Fruit fly (Drosophila melanogaster) whole organism, prepupa: ENCODE data around the gene Sp1.

Source experiments
- Blimp-1 ChIP-seq: fragments of 200-800 bp; sonication (Bioruptor generic); optimal IDR thresholded peaks from 3 replicates; lab custom pipeline; 2017; ENCODE audit warnings: missing biosample characterization, missing genetic modification characterization, mild to moderate bottlenecking, moderate library complexity, missing genetic modification reagents
- CG10631 ChIP-seq: fragments of 200-800 bp; sonication (Bioruptor generic); optimal IDR thresholded peaks from 2 replicates; lab custom pipeline; 2016; ENCODE audit warnings: missing biosample characterization, missing genetic modification characterization
- CG10669 ChIP-seq: fragments of 200-800 bp; sonication (Bioruptor generic); optimal IDR thresholded peaks from 3 replicates; lab custom pipeline; 2018; ENCODE audit warnings: missing biosample characterization, mild to moderate bottlenecking, missing genetic modification characterization, moderate library complexity
- CG11294 ChIP-seq: fragments of 200-800 bp; sonication (Bioruptor generic); IDR thresholded peaks from 2 replicates; pipeline ENCODE4 v1.3.6; 2022; ENCODE audit warnings: missing biosample characterization, missing genetic modification characterization
- CG11762 ChIP-seq: fragments of 200-800 bp; sonication (Bioruptor generic); optimal IDR thresholded peaks from 3 replicates; lab custom pipeline; 2016; ENCODE audit warnings: missing biosample characterization, missing genetic modification characterization; ENCODE audit not compliant: insufficient read depth
- CG11902 ChIP-seq: fragments of 200-800 bp; sonication (Bioruptor generic); optimal IDR thresholded peaks from 3 replicates; lab custom pipeline; 2016; ENCODE audit warnings: missing biosample characterization, missing genetic modification characterization
- CG15336 ChIP-seq: fragments of 200-800 bp; sonication (Bioruptor generic); IDR thresholded peaks from 2 replicates; pipeline ENCODE4 v1.3.6; 2022; ENCODE audit warnings: missing biosample characterization, missing genetic modification characterization
- CG3032 ChIP-seq: fragments of 200-800 bp; optimal IDR thresholded peaks from 2 replicates; lab custom pipeline; 2019; ENCODE audit warnings: missing biosample characterization, mild to moderate bottlenecking, missing genetic modification characterization, moderate library complexity
- CG32006 ChIP-seq: fragments of 200-800 bp; sonication (Bioruptor generic); optimal IDR thresholded peaks from 3 replicates; lab custom pipeline; 2017; ENCODE audit warnings: missing biosample characterization, mild to moderate bottlenecking, missing genetic modification characterization
- CG3919 ChIP-seq: fragments of 200-800 bp; sonication (Bioruptor generic); optimal IDR thresholded peaks from 3 replicates; lab custom pipeline; 2016; ENCODE audit warnings: missing biosample characterization, missing genetic modification characterization
- CG4318 ChIP-seq: fragments of 200-800 bp; sonication (Bioruptor generic); optimal IDR thresholded peaks from 3 replicates; lab custom pipeline; 2017; ENCODE audit warnings: missing biosample characterization, mild to moderate bottlenecking, missing genetic modification characterization
- CG6163 ChIP-seq: fragments of 200-800 bp; sonication (Bioruptor generic); IDR thresholded peaks from 3 replicates; pipeline ENCODE4 v1.3.6; 2022; ENCODE audit warnings: missing biosample characterization, missing genetic modification characterization
- CG6276 ChIP-seq: fragments of 200-800 bp; sonication (Bioruptor generic); optimal IDR thresholded peaks from 2 replicates; lab custom pipeline; 2017; ENCODE audit warnings: missing biosample characterization, mild to moderate bottlenecking, missing genetic modification characterization
- CG6792 ChIP-seq: fragments of 200-800 bp; sonication (Bioruptor generic); optimal IDR thresholded peaks from 3 replicates; lab custom pipeline; 2016; ENCODE audit warnings: missing biosample characterization, missing genetic modification characterization
- CG8319 ChIP-seq: fragments of 200-800 bp; sonication (Bioruptor generic); optimal IDR thresholded peaks from 3 replicates; lab custom pipeline; 2016; ENCODE audit warnings: missing biosample characterization, missing genetic modification characterization
- CG8632 ChIP-seq: fragments of 200-800 bp; sonication (Bioruptor generic); optimal IDR thresholded peaks from 3 replicates; lab custom pipeline; 2016; ENCODE audit warnings: missing biosample characterization, missing genetic modification characterization
- Eip78C ChIP-seq: fragments of 200-800 bp; sonication (Bioruptor generic); peaks from one replicate; lab custom pipeline; 2016; ENCODE audit warnings: missing biosample characterization, missing genetic modification characterization
- Ets21C ChIP-seq: fragments of 200-800 bp; sonication (Bioruptor generic); optimal IDR thresholded peaks from 3 replicates; lab custom pipeline; 2016; ENCODE audit warnings: missing biosample characterization, missing genetic modification characterization
- Ets96B ChIP-seq: fragments of 200-800 bp; optimal IDR thresholded peaks from 2 replicates; lab custom pipeline; 2019; ENCODE audit warnings: missing biosample characterization, mild to moderate bottlenecking, missing genetic modification characterization, moderate library complexity
- Hr38 ChIP-seq: sonication (Bioruptor generic); optimal IDR thresholded peaks from 2 replicates; lab custom pipeline; 2016; ENCODE audit warnings: missing biosample characterization, missing genetic modification characterization
- Hr39 ChIP-seq: fragments of 200-800 bp; sonication (Bioruptor generic); optimal IDR thresholded peaks from 2 replicates; lab custom pipeline; 2016; ENCODE audit warnings: missing biosample characterization, missing genetic modification characterization
- Hr4 ChIP-seq: fragments of 200-800 bp; sonication (Bioruptor generic); optimal IDR thresholded peaks from 3 replicates; lab custom pipeline; 2016; ENCODE audit warnings: missing biosample characterization, missing genetic modification characterization
- Met ChIP-seq: fragments of 200-800 bp; sonication (Bioruptor generic); optimal IDR thresholded peaks from 3 replicates; lab custom pipeline; 2016; ENCODE audit warnings: missing biosample characterization, missing genetic modification characterization
- OdsH ChIP-seq: fragments of 200-800 bp; sonication (Bioruptor generic); optimal IDR thresholded peaks from 3 replicates; lab custom pipeline; 2016; ENCODE audit warnings: missing biosample characterization, missing genetic modification characterization
- Smox ChIP-seq: fragments of 200-800 bp; sonication (Bioruptor generic); optimal IDR thresholded peaks from 3 replicates; lab custom pipeline; 2016; ENCODE audit warnings: missing biosample characterization, missing genetic modification characterization
- Sox102F ChIP-seq: fragments of 200-800 bp; sonication (Bioruptor generic); optimal IDR thresholded peaks from 2 replicates; lab custom pipeline; 2016; ENCODE audit warnings: missing biosample characterization, mild to moderate bottlenecking, missing genetic modification characterization
- Sox14 ChIP-seq: fragments of 200-800 bp; sonication (Bioruptor generic); optimal IDR thresholded peaks from 3 replicates; lab custom pipeline; 2016; ENCODE audit warnings: missing biosample characterization, missing genetic modification characterization
- Sox15 ChIP-seq: fragments of 200-800 bp; sonication (Bioruptor generic); optimal IDR thresholded peaks from 3 replicates; lab custom pipeline; 2016; ENCODE audit warnings: missing biosample characterization, missing genetic modification characterization
- dac ChIP-seq: fragments of 200-800 bp; sonication (Bioruptor generic); optimal IDR thresholded peaks from 2 replicates; lab custom pipeline; 2017; ENCODE audit warnings: missing biosample characterization, mild to moderate bottlenecking, missing genetic modification characterization
- dsx ChIP-seq: fragments of 200-800 bp; optimal IDR thresholded peaks from 3 replicates; lab custom pipeline; 2019; ENCODE audit warnings: missing biosample characterization, mild to moderate bottlenecking, missing genetic modification characterization, moderate library complexity; ENCODE audit not compliant: poor library complexity, severe bottlenecking
- fd85E ChIP-seq: fragments of 200-800 bp; sonication (Bioruptor generic); optimal IDR thresholded peaks from 3 replicates; lab custom pipeline; 2016; ENCODE audit warnings: missing biosample characterization, missing genetic modification characterization
- fkh ChIP-seq: fragments of 200-800 bp; sonication (Bioruptor generic); optimal IDR thresholded peaks from 3 replicates; lab custom pipeline; 2017; ENCODE audit warnings: missing biosample characterization, mild to moderate bottlenecking, missing genetic modification characterization, moderate library complexity
- lz ChIP-seq: fragments of 200-800 bp; sonication (Bioruptor generic); optimal IDR thresholded peaks from 3 replicates; lab custom pipeline; 2016; ENCODE audit warnings: missing biosample characterization, missing genetic modification characterization
- net ChIP-seq: fragments of 200-800 bp; sonication (Bioruptor generic); optimal IDR thresholded peaks from 3 replicates; lab custom pipeline; 2016; ENCODE audit warnings: missing biosample characterization, missing genetic modification characterization
- pdm3 ChIP-seq: fragments of 200-800 bp; sonication (Bioruptor generic); optimal IDR thresholded peaks from 3 replicates; lab custom pipeline; 2016; ENCODE audit warnings: missing biosample characterization, missing genetic modification characterization
- spab ChIP-seq: fragments of 200-800 bp; sonication (Bioruptor generic); optimal IDR thresholded peaks from 2 replicates; lab custom pipeline; 2017; ENCODE audit warnings: missing biosample characterization, mild to moderate bottlenecking, missing genetic modification characterization, missing genetic modification reagents
- ss ChIP-seq, 2 experiments: fragments of 200-800 bp; sonication (Bioruptor generic); optimal IDR thresholded peaks; 2 replicates in 1 of 2; 3 replicates in 1 of 2; lab custom pipeline; 2017 to 2018; ENCODE audit warnings: mild to moderate bottlenecking in 2 of 2, missing biosample characterization in 2 of 2, missing genetic modification characterization in 2 of 2, moderate library complexity in 1 of 2
- svp ChIP-seq: fragments of 200-800 bp; sonication (Bioruptor generic); peaks from one replicate; lab custom pipeline; 2016; ENCODE audit warnings: missing biosample characterization, missing genetic modification characterization
- topi ChIP-seq: fragments of 200-800 bp; sonication (Bioruptor generic); optimal IDR thresholded peaks from 3 replicates; lab custom pipeline; 2016; ENCODE audit warnings: missing biosample characterization, missing genetic modification characterization
- vri ChIP-seq: fragments of 200-800 bp; sonication (Bioruptor generic); optimal IDR thresholded peaks from 3 replicates; lab custom pipeline; 2016; ENCODE audit warnings: missing biosample characterization, mild to moderate bottlenecking, missing genetic modification characterization

Sp1 gene

DNA sequence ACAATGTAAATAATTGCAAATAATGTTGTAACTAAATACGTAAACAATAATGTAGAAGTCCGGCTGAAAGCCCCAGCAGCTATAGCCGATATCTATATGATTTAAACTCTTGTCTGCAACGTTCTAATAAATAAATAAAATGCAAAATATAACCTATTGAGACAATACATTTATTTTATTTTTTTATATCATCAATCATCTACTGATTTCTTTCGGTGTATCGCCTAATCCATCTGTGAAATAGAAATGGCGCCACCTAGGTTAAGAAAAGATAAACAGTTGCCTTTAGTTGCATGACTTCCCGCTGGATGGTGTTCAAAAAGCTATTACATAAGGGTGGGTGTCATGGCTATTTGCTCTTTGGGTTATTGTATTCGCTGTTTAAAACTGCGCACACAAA is 41.8 kb upstream of the Sp1 start (continued):
- TF ChIP-seq pdm3 (GFP tag; lab: Kevin White, UChicago) (peak; percentile 91), Hr38 (GFP tag; lab: Kevin White, UChicago) (no peak), CG8632 (GFP tag; lab: Kevin White, UChicago) (peak; percentile 92), CG6163 (GFP tag; lab: Robert Waterston, UW) (peak; percentile 95), dsx (peak; percentile 94), CG4318 (peak; percentile 86), svp (GFP tag; lab: Kevin White, UChicago) (peak; percentile 95), CG32006 (GFP tag; lab: Kevin White, UChicago) (peak; percentile 95), CG11762 (peak; percentile 88), CG10631 (peak; percentile 90), Ets21C (GFP tag; lab: Kevin White, UChicago) (peak; percentile 66), vri (GFP tag; lab: Kevin White, UChicago) (peak; percentile 74), Smox (GFP tag; lab: Kevin White, UChicago) (peak; percentile 87), Hr39 (peak; percentile 82), CG3032 (tag; lab: Kevin White, UChicago) (peak; percentile 94), fkh (GFP tag; lab: Kevin White, UChicago) (peak; percentile 68), Sox14 (GFP tag; lab: Kevin White, UChicago) (peak; percentile 89), fd85E (GFP tag; lab: Kevin White, UChicago) (peak; percentile 58), Eip78C (GFP tag; lab: Kevin White, UChicago) (peak; percentile 98), Sox102F (GFP tag; lab: Kevin White, UChicago) (peak; percentile 95), OdsH (GFP tag; lab: Kevin White, UChicago) (peak; percentile 87), CG15336 (GFP tag; lab: Robert Waterston, UW) (peak; percentile 98), CG8319 (GFP tag; lab: Kevin White, UChicago) (peak; percentile 82), Ets96B (tag; lab: Kevin White, UChicago) (peak; percentile 90), Met (GFP tag; lab: Kevin White, UChicago) (peak; percentile 94), CG3919 (GFP tag; lab: Kevin White, UChicago) (peak; percentile 91), Blimp-1 (GFP tag; lab: Kevin White, UChicago) (peak; percentile 80), spab (GFP tag; lab: Kevin White, UChicago) (peak; percentile 88), Sox15 (GFP tag; lab: Kevin White, UChicago) (peak; percentile 78), CG6792 (GFP tag; lab: Kevin White, UChicago) (peak; percentile 88), CG6276 (GFP tag; lab: Kevin White, UChicago) (peak; percentile 97), CG11294 (GFP tag; lab: Robert Waterston, UW) (peak; percentile 79), dac (GFP tag; lab: Kevin White, UChicago) (peak; percentile 91)

DNA sequence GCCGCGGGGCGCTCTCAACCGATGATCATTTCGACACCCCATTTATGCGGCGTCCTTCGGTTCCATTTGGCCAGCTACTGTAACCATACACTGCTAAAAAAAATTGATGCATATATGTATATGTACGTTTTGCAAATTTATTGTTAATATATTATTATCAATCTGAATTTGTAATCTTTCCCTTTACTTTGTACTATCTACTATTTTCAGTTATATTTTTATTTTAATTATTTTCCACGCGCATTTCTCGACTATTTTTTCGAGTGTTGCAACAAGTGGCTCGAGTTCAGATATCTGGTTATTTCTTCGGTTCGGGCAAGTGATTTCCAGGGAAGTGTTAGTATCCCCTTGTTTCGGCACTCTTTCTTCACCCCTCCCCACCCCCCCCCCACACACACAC is 40.3 kb upstream of the Sp1 start:
- TF ChIP-seq ss (GFP tag; optimal IDR thresholded peaks at IDR 0.05; lab: Kevin White, UChicago) (no peak), Eip78C (GFP tag; lab: Kevin White, UChicago) (peak; percentile 47)

DNA sequence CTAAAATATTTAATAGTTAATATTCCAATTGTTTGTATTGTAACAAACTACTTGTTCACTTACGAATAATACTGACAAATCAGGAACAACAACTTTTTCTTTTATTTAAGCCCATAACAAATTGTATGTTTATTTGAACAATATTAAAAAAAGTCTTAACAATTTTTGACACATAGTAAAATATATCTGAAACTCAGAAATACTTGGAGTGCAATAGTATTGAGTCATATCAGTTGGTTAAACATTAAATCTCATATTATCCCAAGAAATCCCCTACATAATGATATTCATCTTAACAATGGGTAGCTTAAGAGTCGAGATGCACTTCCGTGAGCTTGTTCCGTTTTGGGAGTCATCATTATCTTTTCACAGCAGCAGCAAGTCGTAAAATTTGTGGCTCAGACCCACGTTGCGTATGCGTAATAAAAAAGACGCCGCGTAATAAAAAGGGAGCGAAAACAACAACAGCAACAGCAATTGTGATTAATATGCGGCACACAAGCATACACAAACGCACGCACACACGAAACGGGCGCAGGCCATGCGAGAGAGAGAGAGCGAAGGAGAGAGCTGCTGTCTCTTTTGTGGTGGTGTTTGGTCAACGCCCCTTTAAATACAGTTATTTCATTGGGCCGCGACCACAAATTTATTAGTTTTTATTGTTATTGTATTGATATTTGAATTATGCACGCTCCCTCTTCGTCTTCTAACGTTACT is 37.0 kb upstream of the Sp1 start:
- TF ChIP-seq ss (GFP tag; optimal IDR thresholded peaks at IDR 0.05; lab: Kevin White, UChicago) (peak in 1 of 2 experiments; percentile 7), Hr4 (GFP tag; lab: Kevin White, UChicago) (no peak), CG4318 (no peak), Met (GFP tag; lab: Kevin White, UChicago) (peak; percentile 26), net (GFP tag; lab: Kevin White, UChicago) (no peak), dsx (no peak), CG11902 (GFP tag; lab: Kevin White, UChicago) (no peak), topi (GFP tag; lab: Kevin White, UChicago) (peak; percentile 3), Eip78C (GFP tag; lab: Kevin White, UChicago) (peak; percentile 47), Sox15 (GFP tag; lab: Kevin White, UChicago) (no peak), CG10669 (GFP tag; lab: Kevin White, UChicago) (no peak), Smox (GFP tag; lab: Kevin White, UChicago) (peak; percentile 7), Blimp-1 (GFP tag; lab: Kevin White, UChicago) (no peak), lz (GFP tag; lab: Kevin White, UChicago) (no peak)
- TF ChIP-seq, all 60 proteins: peak for 5
